Fruit fly (Drosophila melanogaster) whole organism, embryonic: ENCODE data around the gene CG7328.

Experiments
- Ada2b ChIP-seq: fragments of 200-800 bp; sonication (Bioruptor generic); IDR thresholded peaks from 2 replicates; pipeline ENCODE4 v1.3.6; 2022; ENCODE audit warnings: missing biosample characterization, missing genetic modification characterization
- Atf-2 ChIP-seq: fragments of 200-800 bp; sonication (Bioruptor generic); optimal IDR thresholded peaks from 2 replicates; lab custom pipeline; 2016; ENCODE audit warnings: missing biosample characterization, missing genetic modification characterization
- CG10431 ChIP-seq: fragments of 200-800 bp; sonication (Bioruptor generic); optimal IDR thresholded peaks from 3 replicates; lab custom pipeline; 2018; ENCODE audit warnings: missing biosample characterization, mild to moderate bottlenecking, missing genetic modification characterization
- CG10959 ChIP-seq: fragments of 200-800 bp; sonication (Bioruptor generic); IDR thresholded peaks from 2 replicates; pipeline ENCODE4 v1.3.6; 2022; ENCODE audit warnings: missing biosample characterization, missing genetic modification characterization
- CG13287 ChIP-seq: fragments of 200-800 bp; sonication (Bioruptor generic); IDR thresholded peaks from 2 replicates; pipeline ENCODE4 v1.3.6; 2022; ENCODE audit warnings: missing biosample characterization, missing genetic modification characterization; ENCODE audit not compliant: partially characterized antibody
- CG14050 ChIP-seq: fragments of 200-800 bp; sonication (Bioruptor generic); IDR thresholded peaks from 3 replicates; pipeline ENCODE4 v1.3.6; 2022; ENCODE audit warnings: missing biosample characterization, missing genetic modification characterization
- CG14710 ChIP-seq: fragments of 200-800 bp; sonication (Bioruptor generic); optimal IDR thresholded peaks from 3 replicates; lab custom pipeline; 2019; ENCODE audit warnings: missing biosample characterization, mild to moderate bottlenecking, missing genetic modification characterization, moderate library complexity
- CG16863 ChIP-seq: fragments of 200-800 bp; sonication (Bioruptor generic); optimal IDR thresholded peaks from 3 replicates; lab custom pipeline; 2016; ENCODE audit warnings: missing biosample characterization, missing genetic modification characterization
- CG31441 ChIP-seq: fragments of 200-800 bp; sonication (Bioruptor generic); IDR thresholded peaks from 2 replicates; pipeline ENCODE4 v1.3.6; 2022; ENCODE audit warnings: missing biosample characterization, missing genetic modification characterization
- CG32532 ChIP-seq: fragments of 200-800 bp; sonication (Bioruptor generic); IDR thresholded peaks from 2 replicates; pipeline ENCODE4 v1.3.6; 2022; ENCODE audit warnings: missing biosample characterization, missing genetic modification characterization
- CG3407 ChIP-seq: fragments of 200-800 bp; sonication (Bioruptor generic); optimal IDR thresholded peaks from 2 replicates; lab custom pipeline; 2018; ENCODE audit warnings: missing biosample characterization, mild to moderate bottlenecking, missing genetic modification characterization
- CG34224 ChIP-seq: fragments of 200-800 bp; sonication (Bioruptor generic); IDR thresholded peaks from 3 replicates; pipeline ENCODE4 v1.3.6; 2022; ENCODE audit warnings: missing biosample characterization, missing genetic modification characterization; ENCODE audit not compliant: partially characterized antibody
- CG3995 ChIP-seq: fragments of 200-800 bp; sonication (Bioruptor generic); optimal IDR thresholded peaks from 3 replicates; lab custom pipeline; 2016; ENCODE audit warnings: missing biosample characterization, missing genetic modification characterization
- CG4282 ChIP-seq: fragments of 200-800 bp; sonication (Bioruptor generic); optimal IDR thresholded peaks from 2 replicates; lab custom pipeline; 2016; ENCODE audit warnings: missing biosample characterization, missing genetic modification characterization
- CG4617 ChIP-seq: fragments of 200-800 bp; sonication (Bioruptor generic); optimal IDR thresholded peaks from 3 replicates; lab custom pipeline; 2016; ENCODE audit warnings: missing biosample characterization, missing genetic modification characterization, borderline replicate concordance
- CG6654 ChIP-seq: fragments of 200-800 bp; sonication (Bioruptor generic); optimal IDR thresholded peaks from 2 replicates; lab custom pipeline; 2017; ENCODE audit warnings: missing biosample characterization, mild to moderate bottlenecking, missing genetic modification characterization
- CG7271 ChIP-seq: fragments of 200-800 bp; sonication (Bioruptor generic); optimal IDR thresholded peaks from 2 replicates; lab custom pipeline; 2018; ENCODE audit warnings: missing biosample characterization, mild to moderate bottlenecking, missing genetic modification characterization, moderate library complexity
- CG8765 ChIP-seq: fragments of 200-800 bp; sonication (Bioruptor generic); IDR thresholded peaks from 2 replicates; pipeline ENCODE4 v1.3.6; 2022; ENCODE audit warnings: missing biosample characterization, missing genetic modification characterization
- CG9215 ChIP-seq: fragments of 200-800 bp; sonication (Bioruptor generic); IDR thresholded peaks from 2 replicates; pipeline ENCODE4 v1.3.6; 2022; ENCODE audit warnings: missing biosample characterization, missing genetic modification characterization
- Chrac-16 ChIP-seq: fragments of 200-800 bp; sonication (Bioruptor generic); optimal IDR thresholded peaks from 3 replicates; lab custom pipeline; 2016; ENCODE audit warnings: missing biosample characterization, missing genetic modification characterization
- D19A ChIP-seq: fragments of 200-800 bp; optimal IDR thresholded peaks from 3 replicates; lab custom pipeline; 2019; ENCODE audit warnings: missing biosample characterization, mild to moderate bottlenecking, missing genetic modification characterization, moderate library complexity
- Dek ChIP-seq: fragments of 200-800 bp; sonication (Bioruptor generic); optimal IDR thresholded peaks from 3 replicates; lab custom pipeline; 2019; ENCODE audit warnings: missing biosample characterization, mild to moderate bottlenecking, missing genetic modification characterization, moderate library complexity
- Dp ChIP-seq: fragments of 200-800 bp; sonication (Bioruptor generic); optimal IDR thresholded peaks from 2 replicates; lab custom pipeline; 2018; ENCODE audit warnings: missing biosample characterization, mild to moderate bottlenecking, missing genetic modification characterization, moderate library complexity
- HHEX ChIP-seq: fragments of 200-800 bp; sonication (Bioruptor generic); optimal IDR thresholded peaks from 3 replicates; lab custom pipeline; 2017; ENCODE audit warnings: missing biosample characterization, mild to moderate bottlenecking, missing genetic modification characterization, missing genetic modification reagents
- HLH54F ChIP-seq: fragments of 200-800 bp; sonication (Bioruptor generic); optimal IDR thresholded peaks from 3 replicates; lab custom pipeline; 2016; ENCODE audit warnings: missing biosample characterization, missing genetic modification characterization
- HmgZ ChIP-seq: fragments of 200-800 bp; sonication (Bioruptor generic); optimal IDR thresholded peaks from 2 replicates; lab custom pipeline; 2018; ENCODE audit warnings: missing biosample characterization, mild to moderate bottlenecking, missing genetic modification characterization
- Lpt ChIP-seq: fragments of >200 bp; optimal IDR thresholded peaks from 2 replicates; lab custom pipeline; 2018; ENCODE audit warnings: missing biosample characterization, missing genetic modification characterization
- Ptx1 ChIP-seq: fragments of 200-800 bp; sonication (Bioruptor generic); IDR thresholded peaks from 2 replicates; pipeline ENCODE4 v1.3.6; 2022; ENCODE audit warnings: missing biosample characterization, missing genetic modification characterization
- Rx ChIP-seq: fragments of 200-800 bp; sonication (Bioruptor generic); IDR thresholded peaks from 2 replicates; pipeline ENCODE4 v1.3.6; 2022; ENCODE audit warnings: missing biosample characterization, missing genetic modification characterization
- Sin3A ChIP-seq: fragments of >200 bp; optimal IDR thresholded peaks from 2 replicates; lab custom pipeline; 2018
- Sry-β ChIP-seq: fragments of 200-800 bp; sonication (Bioruptor generic); optimal IDR thresholded peaks from 2 replicates; lab custom pipeline; 2018; ENCODE audit warnings: missing biosample characterization, mild to moderate bottlenecking, missing genetic modification characterization, moderate library complexity
- Sry-δ ChIP-seq: fragments of 200-800 bp; sonication (Bioruptor generic); optimal IDR thresholded peaks from 2 replicates; lab custom pipeline; 2016; ENCODE audit warnings: missing biosample characterization, missing genetic modification characterization
- cato ChIP-seq: fragments of 200-800 bp; sonication (Bioruptor generic); optimal IDR thresholded peaks from 2 replicates; lab custom pipeline; 2016; ENCODE audit warnings: missing biosample characterization, missing genetic modification characterization, borderline replicate concordance
- cg ChIP-seq: fragments of 200-800 bp; sonication (Bioruptor generic); optimal IDR thresholded peaks from 3 replicates; lab custom pipeline; 2019; ENCODE audit warnings: missing biosample characterization, mild to moderate bottlenecking, missing genetic modification characterization, moderate library complexity
- croc ChIP-seq: fragments of 200-800 bp; sonication (Bioruptor generic); conservative IDR thresholded peaks from 3 replicates; pipeline ENCODE4 v1.3.6; 2022; ENCODE audit warnings: missing biosample characterization, missing genetic modification characterization
- dimm ChIP-seq: fragments of 200-800 bp; sonication (Bioruptor generic); IDR thresholded peaks from 2 replicates; pipeline ENCODE4 v1.3.6; 2022; ENCODE audit warnings: missing biosample characterization, missing genetic modification characterization
- en ChIP-seq: fragments of 200-800 bp; sonication (Bioruptor generic); optimal IDR thresholded peaks from 2 replicates; lab custom pipeline; 2016; ENCODE audit warnings: missing biosample characterization, missing genetic modification characterization
- lab ChIP-seq: fragments of 200-800 bp; sonication (Bioruptor generic); optimal IDR thresholded peaks from 3 replicates; lab custom pipeline; 2017; ENCODE audit warnings: missing biosample characterization, missing genetic modification characterization, mild to moderate bottlenecking, moderate library complexity, missing genetic modification reagents
- lmd ChIP-seq: fragments of 200-800 bp; sonication (Bioruptor generic); IDR thresholded peaks from 2 replicates; pipeline ENCODE4 v1.3.6; 2022; ENCODE audit warnings: missing biosample characterization, missing genetic modification characterization
- lov ChIP-seq, 2 experiments: fragments of 200-800 bp in 1 of 2; fragments of >200 bp in 1 of 2; sonication (Bioruptor generic) in 1 of 2; IDR thresholded peaks in 1 of 2; optimal IDR thresholded peaks in 1 of 2; 2 replicates in 1 of 2; 3 replicates in 1 of 2; pipeline versions ENCODE4 v1.3.6 to Lab custom; 2017 to 2022; ENCODE audit warnings: missing biosample characterization in 1 of 2, missing genetic modification characterization in 1 of 2
- mld ChIP-seq: fragments of 200-800 bp; sonication (Bioruptor generic); IDR thresholded peaks from 3 replicates; pipeline ENCODE4 v1.3.6; 2022; ENCODE audit warnings: missing biosample characterization, missing genetic modification characterization; ENCODE audit not compliant: partially characterized antibody
- pnt ChIP-seq: fragments of 200-800 bp; sonication (Bioruptor generic); optimal IDR thresholded peaks from 3 replicates; lab custom pipeline; 2016; ENCODE audit warnings: missing biosample characterization, missing genetic modification characterization
- pum ChIP-seq: fragments of 200-800 bp; sonication (Bioruptor generic); optimal IDR thresholded peaks from 2 replicates; lab custom pipeline; 2016; ENCODE audit warnings: missing biosample characterization, missing genetic modification characterization
- rib ChIP-seq: fragments of 200-800 bp; sonication (Bioruptor generic); IDR thresholded peaks from 2 replicates; pipeline ENCODE4 v1.3.6; 2022; ENCODE audit warnings: missing biosample characterization, missing genetic modification characterization
- sim ChIP-seq: fragments of 200-800 bp; sonication (Bioruptor generic); IDR thresholded peaks from 2 replicates; pipeline ENCODE4 v1.3.6; 2022; ENCODE audit warnings: missing biosample characterization, missing genetic modification characterization
- slp2 ChIP-seq: fragments of 200-800 bp; sonication (Bioruptor generic); optimal IDR thresholded peaks from 2 replicates; lab custom pipeline; 2016; ENCODE audit warnings: missing biosample characterization, missing genetic modification characterization
- sob ChIP-seq: fragments of 200-800 bp; sonication (Bioruptor generic); IDR thresholded peaks from 2 replicates; pipeline ENCODE4 v1.3.6; 2022; ENCODE audit warnings: missing biosample characterization, missing genetic modification characterization
- vfl ChIP-seq: fragments of 200-800 bp; sonication (Bioruptor generic); optimal IDR thresholded peaks from 2 replicates; lab custom pipeline; 2016; ENCODE audit warnings: missing biosample characterization, missing genetic modification characterization
- wdn ChIP-seq: fragments of 200-800 bp; sonication (Bioruptor generic); IDR thresholded peaks from 2 replicates; pipeline ENCODE4 v1.3.6; 2022; ENCODE audit warnings: missing biosample characterization, missing genetic modification characterization
- z ChIP-seq: fragments of 200-800 bp; sonication (Bioruptor generic); IDR thresholded peaks from 3 replicates; pipeline ENCODE4 v1.3.6; 2022; ENCODE audit warnings: missing biosample characterization, missing genetic modification characterization

CG7328 gene

DNA sequence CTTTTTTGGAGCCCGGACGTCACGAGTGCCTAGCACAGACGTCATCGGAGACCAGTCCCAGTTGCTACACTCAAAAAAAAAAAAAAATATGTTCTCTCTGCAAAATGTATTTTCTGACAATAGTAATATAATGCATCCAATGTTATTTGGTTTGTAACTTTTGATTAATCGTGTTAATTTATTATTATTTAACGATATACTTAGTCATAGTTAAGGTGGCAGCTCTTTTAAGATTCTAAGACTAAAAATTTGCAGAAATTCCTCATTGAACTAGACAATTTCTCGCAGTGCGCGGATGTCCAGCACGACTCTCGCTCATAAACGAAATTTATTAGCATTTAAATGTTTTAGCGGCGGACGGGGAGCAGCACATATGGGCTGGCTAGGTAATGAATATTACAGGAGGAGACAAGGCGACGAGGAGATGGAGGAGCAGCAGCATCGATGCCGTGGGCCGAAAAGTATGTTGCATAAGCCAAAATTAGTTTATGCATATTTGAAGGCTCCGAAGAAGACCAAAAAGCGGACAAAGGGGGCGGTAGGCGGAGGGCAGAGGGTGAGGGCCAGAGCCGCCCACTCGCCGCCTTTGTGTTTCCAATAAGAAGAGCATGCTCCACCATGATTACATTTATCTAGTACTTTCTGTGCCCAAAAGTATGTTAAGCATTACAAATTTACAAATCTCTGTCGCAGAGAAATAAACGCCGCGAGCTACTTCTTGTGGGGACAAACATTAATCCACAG lies 43.1 kb upstream of the CG7328 start (continued):
- TF ChIP-seq CG6654 (GFP tag; lab: Kevin White, UChicago) = no peak
- TF ChIP-seq CG10959 (GFP tag; lab: Robert Waterston, UW) = no peak
- TF ChIP-seq lov (optimal IDR thresholded peaks at IDR 0.05; lab: Kevin White, UChicago) = no peak
- no peak for TF ChIP-seq lov (GFP tag; IDR thresholded peaks at IDR 0.05; lab: Robert Waterston, UW)
- TF ChIP-seq Sry-β (GFP tag; lab: Kevin White, UChicago) = no peak
- TF ChIP-seq en = no peak
- peak; percentile 47 for TF ChIP-seq Ada2b (GFP tag; lab: Robert Waterston, UW)
- no peak for TF ChIP-seq rib (GFP tag; lab: Robert Waterston, UW)
- TF ChIP-seq CG16863 (GFP tag; lab: Kevin White, UChicago) = no peak
- no peak for TF ChIP-seq CG3407
- TF ChIP-seq CG7271 = no peak
- TF ChIP-seq wdn = 0 out of 2 replicates have a peak, but pooled peaks have one; percentile 8
- TF ChIP-seq vfl (GFP tag; lab: Kevin White, UChicago) = no peak
- TF ChIP-seq Chrac-16 (GFP tag; lab: Kevin White, UChicago) = peak; percentile 46
- TF ChIP-seq dimm (GFP tag; lab: Robert Waterston, UW) = no peak
- TF ChIP-seq CG4617 (GFP tag; lab: Kevin White, UChicago) = no peak
- TF ChIP-seq CG13287 (GFP tag; lab: Robert Waterston, UW) = no peak
- peak; percentile 75 for TF ChIP-seq lab
- peak; percentile 11 for TF ChIP-seq D19A (tag; lab: Kevin White, UChicago)
- no peak for TF ChIP-seq HmgZ (tag; lab: Kevin White, UChicago)
- TF ChIP-seq Dek (tag; lab: Kevin White, UChicago) = peak; percentile 28
- peak; percentile 46; the same call in 1 of the 2 replicates for TF ChIP-seq Ptx1
- peak; percentile 41; the same call in 1 of the 2 replicates for TF ChIP-seq lmd (GFP tag; lab: Robert Waterston, UW)
- TF ChIP-seq CG14050 (GFP tag; lab: Robert Waterston, UW) = no peak
- no peak for TF ChIP-seq sim (GFP tag; lab: Robert Waterston, UW)
- TF ChIP-seq CG10431 (GFP tag; lab: Kevin White, UChicago) = no peak
- no peak for TF ChIP-seq z
- no peak for TF ChIP-seq Sin3A (lab: Kevin White, UChicago)
- TF ChIP-seq Atf-2 (GFP tag; lab: Kevin White, UChicago) = peak; percentile 32
- peak; percentile 28 for TF ChIP-seq HLH54F (GFP tag; lab: Kevin White, UChicago)
- no peak for TF ChIP-seq pum (GFP tag; lab: Kevin White, UChicago)
- no peak for TF ChIP-seq mld (GFP tag; lab: Robert Waterston, UW)
- TF ChIP-seq CG31441 (GFP tag; lab: Robert Waterston, UW) = peak; percentile 64
- TF ChIP-seq cg (GFP tag; lab: Kevin White, UChicago) = no peak
- no peak for TF ChIP-seq croc (GFP tag; lab: Robert Waterston, UW)
- peak; percentile 20 for TF ChIP-seq CG14710
- TF ChIP-seq CG4282 (GFP tag; lab: Kevin White, UChicago) = no peak
- peak; percentile 18 for TF ChIP-seq cato
- TF ChIP-seq CG8765 (GFP tag; lab: Robert Waterston, UW) = no peak
- TF ChIP-seq Lpt (GFP tag; lab: Kevin White, UChicago) = no peak
- peak; percentile 29; the same call in 1 of the 2 replicates for TF ChIP-seq CG32532 (GFP tag; lab: Robert Waterston, UW)
- no peak for TF ChIP-seq slp2
- peak; percentile 7 for TF ChIP-seq Sry-δ (GFP tag; lab: Kevin White, UChicago)
- TF ChIP-seq CG34224 (GFP tag; lab: Robert Waterston, UW) = no peak
- no peak for TF ChIP-seq Dp (GFP tag; lab: Kevin White, UChicago)
- peak; percentile 43; the same call in 1 of the 2 replicates for TF ChIP-seq sob (GFP tag; lab: Robert Waterston, UW)
- no peak for TF ChIP-seq Rx (GFP tag; lab: Robert Waterston, UW)
- 0 out of 2 replicates have a peak, but pooled peaks have one; percentile 48 for TF ChIP-seq CG9215 (GFP tag; lab: Robert Waterston, UW)
- TF ChIP-seq HHEX (GFP tag; lab: Kevin White, UChicago) = peak; percentile 48
- no peak for TF ChIP-seq CG3995
- no peak for TF ChIP-seq pnt
